Worm (Caenorhabditis elegans) whole organism, mixed stage, embryonic: ENCODE data around the gene fbxb-78.
A peak's percentile ranks its signal among the peaks of the same experiment; 100 is the strongest.

Source experiments
- M03D4.4 ChIP-seq: sonication (generic microtip); optimal IDR thresholded peaks from 2 replicates; lab custom pipeline; 2017; ENCODE audit warnings: mild to moderate bottlenecking, missing genetic modification characterization, missing compliant biosample characterization
- bed-3 ChIP-seq: fragments of 200-800 bp; sonication (Bioruptor generic); optimal IDR thresholded peaks from 3 replicates; lab custom pipeline; 2018; ENCODE audit warnings: mild to moderate bottlenecking, missing genetic modification characterization, moderate library complexity, missing compliant biosample characterization
- blmp-1 ChIP-seq: fragments of 150-350 bp; optimal IDR thresholded peaks from 2 replicates; lab custom pipeline; 2014; ENCODE audit warnings: missing biosample characterization, missing genetic modification characterization
- ceh-39 ChIP-seq: fragments of 150-350 bp; optimal IDR thresholded peaks from 2 replicates; lab custom pipeline; 2014; ENCODE audit warnings: missing biosample characterization, missing genetic modification characterization
- ceh-43 ChIP-seq: fragments of 200-800 bp; sonication (Bioruptor generic); optimal IDR thresholded peaks from 2 replicates; lab custom pipeline; 2018; ENCODE audit warnings: mild to moderate bottlenecking, missing genetic modification characterization, moderate library complexity, missing compliant biosample characterization
- ceh-83 ChIP-seq: fragments of 200-800 bp; sonication (Bioruptor generic); optimal IDR thresholded peaks from 2 replicates; lab custom pipeline; 2018; ENCODE audit warnings: mild to moderate bottlenecking, missing genetic modification characterization, missing compliant biosample characterization
- ces-1 ChIP-seq: fragments of 150-350 bp; optimal IDR thresholded peaks from 2 replicates; lab custom pipeline; 2014; ENCODE audit warnings: missing biosample characterization, missing genetic modification reagents, missing genetic modification characterization
- cnd-1 ChIP-seq: fragments of 200-800 bp; sonication (Bioruptor generic); optimal IDR thresholded peaks from 2 replicates; lab custom pipeline; 2018; ENCODE audit warnings: mild to moderate bottlenecking, missing genetic modification characterization, missing compliant biosample characterization
- drap-1 ChIP-seq: fragments of 200-800 bp; sonication (Bioruptor generic); optimal IDR thresholded peaks from 3 replicates; lab custom pipeline; 2018; ENCODE audit warnings: mild to moderate bottlenecking, missing genetic modification characterization, missing compliant biosample characterization
- elt-1 ChIP-seq: sonication (generic microtip); optimal IDR thresholded peaks from 2 replicates; lab custom pipeline; 2017; ENCODE audit warnings: missing genetic modification characterization, mild to moderate bottlenecking, missing compliant biosample characterization, antibody characterized with exemption, moderate library complexity, borderline replicate concordance; ENCODE audit not compliant: insufficient read depth
- elt-3 ChIP-seq: fragments of 150-350 bp; optimal IDR thresholded peaks from 2 replicates; lab custom pipeline; 2014; ENCODE audit warnings: missing biosample characterization, missing genetic modification characterization
- flh-1 ChIP-seq: fragments of 200-800 bp; sonication (Bioruptor generic); optimal IDR thresholded peaks from 2 replicates; lab custom pipeline; 2018; ENCODE audit warnings: mild to moderate bottlenecking, missing genetic modification characterization, moderate library complexity, missing compliant biosample characterization
- ham-2 ChIP-seq: fragments of 200-800 bp; sonication (Bioruptor generic); optimal IDR thresholded peaks from 2 replicates; lab custom pipeline; 2018; ENCODE audit warnings: mild to moderate bottlenecking, missing genetic modification characterization, missing compliant biosample characterization
- hlh-1 ChIP-seq: fragments of 150-350 bp; optimal IDR thresholded peaks from 2 replicates; lab custom pipeline; 2014; ENCODE audit warnings: missing biosample characterization, missing genetic modification reagents, missing genetic modification characterization
- lin-13 ChIP-seq: fragments of 150-350 bp; optimal IDR thresholded peaks from 2 replicates; lab custom pipeline; 2014; ENCODE audit warnings: missing biosample characterization, missing genetic modification characterization
- lsy-2 ChIP-seq: fragments of 150-350 bp; optimal IDR thresholded peaks from 2 replicates; lab custom pipeline; 2014; ENCODE audit warnings: missing biosample characterization, missing genetic modification characterization
- mab-5 ChIP-seq: fragments of 150-350 bp; optimal IDR thresholded peaks from 2 replicates; lab custom pipeline; 2014; ENCODE audit warnings: missing biosample characterization, missing genetic modification characterization
- mep-1 ChIP-seq: fragments of 150-350 bp; optimal IDR thresholded peaks from 2 replicates; lab custom pipeline; 2017; ENCODE audit warnings: missing biosample characterization, missing genetic modification reagents, missing genetic modification characterization, inconsistent platforms
- mls-2 ChIP-seq: sonication (generic microtip); optimal IDR thresholded peaks from 2 replicates; lab custom pipeline; 2016; ENCODE audit warnings: mild to moderate bottlenecking, missing genetic modification characterization, moderate library complexity, missing compliant biosample characterization
- nhr-12 ChIP-seq: fragments of 150-350 bp; optimal IDR thresholded peaks from 2 replicates; lab custom pipeline; 2014; ENCODE audit warnings: missing biosample characterization, missing genetic modification characterization
- nhr-2 ChIP-seq: fragments of 150-350 bp; optimal IDR thresholded peaks from 2 replicates; lab custom pipeline; 2014; ENCODE audit warnings: missing biosample characterization, missing genetic modification characterization
- nhr-28 ChIP-seq: fragments of 150-350 bp; optimal IDR thresholded peaks from 2 replicates; lab custom pipeline; 2014; ENCODE audit warnings: missing biosample characterization, missing genetic modification characterization
- nhr-76 ChIP-seq: sonication (generic microtip); optimal IDR thresholded peaks from 2 replicates; lab custom pipeline; 2017; ENCODE audit warnings: missing biosample characterization, missing genetic modification characterization
- pha-4 ChIP-seq: fragments of 150-350 bp; optimal IDR thresholded peaks from 2 replicates; lab custom pipeline; 2018; ENCODE audit warnings: missing biosample characterization, missing genetic modification reagents, missing genetic modification characterization
- snpc-4 ChIP-seq: fragments of 150-350 bp; optimal IDR thresholded peaks from 2 replicates; lab custom pipeline; 2014; ENCODE audit warnings: missing biosample characterization, missing genetic modification characterization
- sptf-1 ChIP-seq: sonication (generic microtip); optimal IDR thresholded peaks from 2 replicates; lab custom pipeline; 2017; ENCODE audit warnings: mild to moderate bottlenecking, missing genetic modification characterization, moderate library complexity, missing compliant biosample characterization
- unc-120 ChIP-seq: sonication (generic microtip); optimal IDR thresholded peaks from 2 replicates; lab custom pipeline; 2017; ENCODE audit warnings: missing genetic modification characterization, missing compliant biosample characterization; ENCODE audit not compliant: poor library complexity, severe bottlenecking
- unc-39 ChIP-seq: fragments of 150-350 bp; optimal IDR thresholded peaks from 2 replicates; lab custom pipeline; 2014; ENCODE audit warnings: missing biosample characterization, missing genetic modification characterization
- zip-8 ChIP-seq: fragments of 150-350 bp; optimal IDR thresholded peaks from 2 replicates; lab custom pipeline; 2014; ENCODE audit warnings: missing biosample characterization, missing genetic modification characterization
- ztf-11 ChIP-seq: fragments of 150-350 bp; optimal IDR thresholded peaks from 2 replicates; lab custom pipeline; 2014; ENCODE audit warnings: missing biosample characterization, missing genetic modification characterization

The fbxb-78 gene

ce11 chrIV:4749728-4750278 is 12.4 kb downstream of the fbxb-78 start, which contains the start of the genes rpl-20 and Y17G9B.5 (continued):
- peak; percentile 92 for TF ChIP-seq ham-2

- TF ChIP-seq nhr-28 (tag; lab: Kevin White, UChicago) (no peak), ceh-39 (no peak), lsy-2 (no peak), ztf-11 (tag; lab: Kevin White, UChicago) (no peak), snpc-4 (tag; lab: Kevin White, UChicago) (no peak), mep-1 (no peak), bed-3 (no peak), M03D4.4 (tag; lab: Kevin White, UChicago) (no peak), hlh-1 (no peak), unc-120 (no peak), elt-1 (tag; lab: Kevin White, UChicago) (no peak), flh-1 (GFP tag; lab: Kevin White, UChicago) (no peak), ceh-83 (no peak), nhr-2 (no peak)
- TF ChIP-seq, all 35 proteins: peak for 0
Observed at ce11 chrIV:4751814-4752213, 14.5 kb downstream of the fbxb-78 start, which contains the start of gene Y17G9B.4. Gene Y17G9B.4 (plus strand): TSS chrIV:4752119.

- no peak for TF ChIP-seq ztf-11 (tag; lab: Kevin White, UChicago)
- TF ChIP-seq ham-2, result no peak
- no peak for TF ChIP-seq flh-1 (GFP tag; lab: Kevin White, UChicago)
- no peak for TF ChIP-seq ceh-83
- no peak for TF ChIP-seq drap-1
- peak; percentile 38 for TF ChIP-seq mls-2
- TF ChIP-seq unc-39 (tag; lab: Kevin White, UChicago), result no peak
- TF ChIP-seq pha-4 (tag; lab: Kevin White, UChicago), result no peak
- TF ChIP-seq blmp-1 (tag; lab: Kevin White, UChicago), result no peak
- no peak for TF ChIP-seq ceh-43 (GFP tag; lab: Kevin White, UChicago)
- TF ChIP-seq ces-1 (GFP tag; lab: Kevin White, UChicago), result peak; percentile 10
- peak; percentile 71 for TF ChIP-seq cnd-1
- no peak for TF ChIP-seq mab-5
- TF ChIP-seq nhr-2, result no peak
Observed at ce11 chrIV:4755929-4756655, 18.7 kb downstream of the fbxb-78 start, which contains the start of the genes fbxb-77 and Y17G9B.11. Gene fbxb-77 (minus strand): TSS chrIV:4756157. Gene Y17G9B.11 (plus strand): TSS chrIV:4756605.

ce11 chrIV:4758659-4759058 is 21.3 kb downstream of the fbxb-78 start, which contains the start of gene Y17G9B.8:
Gene Y17G9B.8 (minus strand): TSS chrIV:4758840.
- no peak for TF ChIP-seq bed-3
- TF ChIP-seq sptf-1 (tag; lab: Kevin White, UChicago), result peak; percentile 9

- TF ChIP-seq zip-8, result no peak
- TF ChIP-seq bed-3, result no peak
- no peak for TF ChIP-seq mep-1
- no peak for TF ChIP-seq mab-5
- TF ChIP-seq nhr-76 (tag; lab: Kevin White, UChicago), result no peak
- TF ChIP-seq cnd-1, result no peak
- no peak for TF ChIP-seq mls-2
- no peak for TF ChIP-seq nhr-12 (tag; lab: Kevin White, UChicago)
- TF ChIP-seq flh-1 (GFP tag; lab: Kevin White, UChicago), result no peak
- TF ChIP-seq lin-13, result no peak
- no peak for TF ChIP-seq unc-39 (tag; lab: Kevin White, UChicago)
- TF ChIP-seq ham-2, result no peak
- no peak for TF ChIP-seq ceh-43 (GFP tag; lab: Kevin White, UChicago)
- TF ChIP-seq sptf-1 (tag; lab: Kevin White, UChicago), result no peak
- TF ChIP-seq elt-3 (tag; lab: Kevin White, UChicago), result no peak
- no peak for TF ChIP-seq hlh-1
- TF ChIP-seq, all 35 proteins: peak for 0
Observed at ce11 chrIV:4760378-4761084, 23.2 kb downstream of the fbxb-78 start, which contains the start of the genes memi-1 and cyp-31A3. Gene memi-1 (minus strand): TSS chrIV:4760428. Gene cyp-31A3 (plus strand): TSS chrIV:4761049.
